Worm (Caenorhabditis elegans): ENCODE results near the gene srg-28.

Gene srg-28

DNA sequence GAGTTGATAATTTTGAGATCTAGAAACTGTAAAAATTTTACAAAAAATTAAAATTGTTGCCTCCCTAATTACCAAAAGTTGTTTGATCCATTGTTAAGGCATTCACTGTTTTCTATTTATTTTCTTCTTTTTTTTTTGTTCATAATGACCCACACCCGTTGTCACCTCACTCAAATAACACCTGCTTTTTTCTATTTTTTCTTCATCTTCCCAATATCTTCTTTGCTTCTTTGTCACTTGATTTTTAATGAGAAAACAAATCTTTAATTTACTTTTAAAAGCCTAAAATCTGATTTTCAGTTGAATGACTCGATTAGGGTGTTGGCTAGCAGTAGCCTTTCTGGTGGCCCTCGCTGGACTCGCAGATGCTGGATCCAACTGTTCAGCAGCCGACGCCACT, 31.3 kb upstream of the srg-28 start, which contains the start of gene ncx-2:
Gene ncx-2, plus strand, starts transcription at position 301 of the 400 bp plus-strand sequence.
- TF ChIP-seq elt-1 (tag; optimal IDR thresholded peaks at IDR 0.05): no peak
- TF ChIP-seq ztf-4 (tag; optimal IDR thresholded peaks at IDR 0.05): no peak
- TF ChIP-seq nhr-28 (tag; optimal IDR thresholded peaks at IDR 0.05): no peak
- TF ChIP-seq nhr-25 (tag; optimal IDR thresholded peaks at IDR 0.05): no peak
- no peak for TF ChIP-seq ceh-28 (tag; optimal IDR thresholded peaks at IDR 0.05)
- TF ChIP-seq egl-27 (tag; optimal IDR thresholded peaks at IDR 0.05): no peak
- TF ChIP-seq ztf-11 (tag; optimal IDR thresholded peaks at IDR 0.05): no peak
- TF ChIP-seq nhr-76 (tag; optimal IDR thresholded peaks at IDR 0.05): no peak
- no peak for TF ChIP-seq tbx-2 (tag; optimal IDR thresholded peaks at IDR 0.05)
- no peak for TF ChIP-seq ZK546.5 (tag; optimal IDR thresholded peaks at IDR 0.05)
- TF ChIP-seq pqm-1 (tag; optimal IDR thresholded peaks at IDR 0.05): no peak
- no peak for TF ChIP-seq hmg-11 (tag; optimal IDR thresholded peaks at IDR 0.05)

DNA sequence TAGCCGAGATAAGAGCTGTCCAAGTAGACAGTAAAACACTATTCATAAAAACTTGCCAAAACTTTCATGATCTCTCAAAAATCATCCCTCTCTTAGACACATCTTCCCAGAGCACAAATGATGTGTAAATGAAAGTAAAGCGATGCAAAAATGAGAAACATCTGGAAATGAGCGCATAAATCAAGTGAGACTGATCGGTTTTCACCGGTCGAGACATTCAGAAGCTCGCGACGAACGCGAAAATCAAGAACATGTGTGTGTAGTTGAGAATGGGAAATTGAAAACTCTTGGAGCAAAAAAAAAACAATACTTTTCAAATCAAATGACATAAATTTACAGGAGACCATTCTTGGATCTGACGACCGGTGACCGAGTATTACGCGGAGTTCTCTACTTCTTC, 30.3 kb upstream of the srg-28 start:
- TF ChIP-seq ztf-11 (tag; optimal IDR thresholded peaks at IDR 0.05) (no peak), aly-2 (tag; optimal IDR thresholded peaks at IDR 0.05) (no peak), pqm-1 (tag; optimal IDR thresholded peaks at IDR 0.05) (no peak), daf-12 (tag; optimal IDR thresholded peaks at IDR 0.05) (no peak), ama-1 (optimal IDR thresholded peaks at IDR 0.05) (no peak), ceh-28 (tag; optimal IDR thresholded peaks at IDR 0.05) (no peak), nhr-77 (tag; optimal IDR thresholded peaks at IDR 0.05) (no peak), fkh-10 (GFP tag; optimal IDR thresholded peaks at IDR 0.05) (no peak), nhr-23 (tag; optimal IDR thresholded peaks at IDR 0.05) (no peak), R02D3.7 (tag; optimal IDR thresholded peaks at IDR 0.05) (no peak), elt-1 (tag; optimal IDR thresholded peaks at IDR 0.05) (no peak)

DNA sequence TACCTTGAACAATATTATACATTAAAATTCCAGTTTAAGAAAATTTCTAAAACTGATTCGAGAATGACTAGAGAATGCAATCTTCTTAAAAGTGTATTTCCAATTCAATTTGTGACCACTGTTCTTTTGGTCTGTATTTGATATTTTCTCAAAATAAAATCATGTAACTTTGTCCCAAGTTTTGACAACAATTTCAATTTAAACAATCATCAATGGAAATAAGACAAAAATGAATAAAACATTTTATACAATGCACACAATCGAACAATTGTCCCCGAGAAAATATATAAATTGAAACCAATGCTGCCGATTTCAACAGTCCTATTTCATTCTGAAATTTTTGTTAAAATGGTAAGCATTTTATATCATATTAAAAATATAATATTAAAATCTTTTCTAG, 23.1 kb upstream of the srg-28 start, which contains the start of gene C10G8.4:
Gene C10G8.4, plus strand, starts transcription at position 301 of the 400 bp plus-strand sequence.
- TF ChIP-seq nhr-23 (tag; optimal IDR thresholded peaks at IDR 0.05): no peak
- TF ChIP-seq hmg-11 (tag; optimal IDR thresholded peaks at IDR 0.05): no peak
- no peak for TF ChIP-seq daf-12 (tag; optimal IDR thresholded peaks at IDR 0.05)
- TF ChIP-seq nhr-12 (tag; optimal IDR thresholded peaks at IDR 0.05): no peak
- TF ChIP-seq elt-1 (tag; optimal IDR thresholded peaks at IDR 0.05): no peak
- TF ChIP-seq zag-1 (tag; optimal IDR thresholded peaks at IDR 0.05): no peak
- TF ChIP-seq ztf-11 (tag; optimal IDR thresholded peaks at IDR 0.05): no peak
- TF ChIP-seq tbx-2 (tag; optimal IDR thresholded peaks at IDR 0.05): no peak
- no peak for TF ChIP-seq ceh-28 (tag; optimal IDR thresholded peaks at IDR 0.05)
- TF ChIP-seq sea-2 (GFP tag; optimal IDR thresholded peaks at IDR 0.05): no peak
- TF ChIP-seq fos-1 (tag; optimal IDR thresholded peaks at IDR 0.05): no peak
- no peak for TF ChIP-seq nhr-67 (tag; optimal IDR thresholded peaks at IDR 0.05)
- no peak for TF ChIP-seq unc-62 (GFP tag; optimal IDR thresholded peaks at IDR 0.05)
- TF ChIP-seq lin-39 (tag; optimal IDR thresholded peaks at IDR 0.05): no peak
- no peak for TF ChIP-seq snpc-4 (tag; optimal IDR thresholded peaks at IDR 0.05)
- TF ChIP-seq elt-3 (tag; optimal IDR thresholded peaks at IDR 0.05): no peak
- no peak for TF ChIP-seq fkh-2 (tag; optimal IDR thresholded peaks at IDR 0.05)

DNA sequence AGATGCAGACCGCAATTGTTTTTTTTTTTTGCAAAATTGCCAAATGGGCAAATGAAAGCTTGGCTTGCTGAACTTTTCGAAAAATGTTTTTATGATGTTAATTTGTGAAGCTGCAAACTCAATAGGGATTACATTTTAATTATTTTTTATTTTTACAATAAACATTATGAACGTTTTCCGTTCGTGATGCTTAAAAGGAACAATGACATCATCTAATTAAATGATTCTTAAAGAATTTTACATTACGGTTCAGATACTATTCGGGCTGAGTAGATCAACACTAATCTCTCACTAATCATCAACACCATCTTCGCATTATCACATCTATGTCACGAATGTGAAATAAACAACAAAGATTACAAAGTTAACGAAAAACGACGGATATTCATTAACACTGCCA, 22.2 kb upstream of the srg-28 start, which contains the start of gene C10G8.3:
Gene C10G8.3, plus strand, starts transcription at position 301 of the 400 bp plus-strand sequence.
- no peak for TF ChIP-seq nhr-237 (tag; optimal IDR thresholded peaks at IDR 0.05)
- no peak for TF ChIP-seq sea-2 (GFP tag; optimal IDR thresholded peaks at IDR 0.05)
- no peak for TF ChIP-seq hmg-11 (tag; optimal IDR thresholded peaks at IDR 0.05)
- TF ChIP-seq elt-3 (tag; optimal IDR thresholded peaks at IDR 0.05): no peak
- no peak for TF ChIP-seq lin-39 (tag; optimal IDR thresholded peaks at IDR 0.05)
- no peak for TF ChIP-seq mdl-1 (tag; optimal IDR thresholded peaks at IDR 0.05)
- no peak for TF ChIP-seq ceh-9 (tag; optimal IDR thresholded peaks at IDR 0.05)
- no peak for TF ChIP-seq nhr-25 (tag; optimal IDR thresholded peaks at IDR 0.05)
- TF ChIP-seq mml-1 (tag; optimal IDR thresholded peaks at IDR 0.05): no peak
- no peak for TF ChIP-seq fkh-2 (tag; optimal IDR thresholded peaks at IDR 0.05)
- no peak for TF ChIP-seq ceh-82 (tag; optimal IDR thresholded peaks at IDR 0.05)
- no peak for TF ChIP-seq eor-1 (tag; optimal IDR thresholded peaks at IDR 0.05)
- no peak for TF ChIP-seq ceh-16 (tag; optimal IDR thresholded peaks at IDR 0.05)
- TF ChIP-seq tbx-2 (tag; optimal IDR thresholded peaks at IDR 0.05): no peak
- no peak for TF ChIP-seq nhr-77 (tag; optimal IDR thresholded peaks at IDR 0.05)
- TF ChIP-seq ceh-28 (tag; optimal IDR thresholded peaks at IDR 0.05): no peak
- TF ChIP-seq unc-62 (GFP tag; optimal IDR thresholded peaks at IDR 0.05): no peak

DNA sequence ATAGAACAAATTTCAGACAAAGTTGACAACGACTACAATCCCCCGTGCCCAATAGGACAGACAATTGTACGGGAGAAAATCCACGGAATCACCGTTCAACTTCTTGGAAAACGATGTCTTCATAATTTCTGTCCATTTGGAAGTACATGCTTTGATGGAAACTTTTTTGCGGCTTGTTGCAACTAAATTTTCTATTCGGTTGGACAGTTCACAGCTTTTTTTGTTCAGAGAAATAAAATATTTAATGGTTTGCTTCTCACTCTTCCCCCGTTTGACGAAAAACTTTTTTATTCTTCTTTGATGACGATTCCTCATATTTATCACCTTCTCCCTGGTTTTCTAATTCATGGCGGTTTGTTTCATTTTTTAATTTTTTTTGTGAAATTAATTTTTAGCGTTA, 20.6 kb upstream of the srg-28 start, which contains the start of gene C10G8.2:
Gene C10G8.2, plus strand, starts transcription at position 301 of the 400 bp plus-strand sequence.
- no peak for TF ChIP-seq unc-62 (GFP tag; optimal IDR thresholded peaks at IDR 0.05)
- no peak for TF ChIP-seq sea-2 (GFP tag; optimal IDR thresholded peaks at IDR 0.05)
- TF ChIP-seq ceh-28 (tag; optimal IDR thresholded peaks at IDR 0.05): no peak
- no peak for TF ChIP-seq elt-1 (tag; optimal IDR thresholded peaks at IDR 0.05)
- no peak for TF ChIP-seq fkh-10 (GFP tag; optimal IDR thresholded peaks at IDR 0.05)
- TF ChIP-seq nfya-1 (tag; optimal IDR thresholded peaks at IDR 0.05; ENCODE audit: insufficient read depth): no peak
- TF ChIP-seq ceh-82 (tag; optimal IDR thresholded peaks at IDR 0.05): no peak
- no peak for TF ChIP-seq nhr-43 (tag; optimal IDR thresholded peaks at IDR 0.05; ENCODE audit: poor library complexity, severe bottlenecking)
- TF ChIP-seq ZK546.5 (tag; optimal IDR thresholded peaks at IDR 0.05): no peak
- no peak for TF ChIP-seq zag-1 (tag; optimal IDR thresholded peaks at IDR 0.05)
- no peak for TF ChIP-seq egl-27 (tag; optimal IDR thresholded peaks at IDR 0.05)
- no peak for TF ChIP-seq nhr-11 (tag; optimal IDR thresholded peaks at IDR 0.05)
- no peak for TF ChIP-seq nhr-12 (tag; optimal IDR thresholded peaks at IDR 0.05)
- TF ChIP-seq fos-1 (tag; optimal IDR thresholded peaks at IDR 0.05): no peak
- TF ChIP-seq R02D3.7 (tag; optimal IDR thresholded peaks at IDR 0.05): no peak
- TF ChIP-seq aly-2 (tag; optimal IDR thresholded peaks at IDR 0.05): no peak
- no peak for TF ChIP-seq ztf-11 (tag; optimal IDR thresholded peaks at IDR 0.05)
- TF ChIP-seq jun-1 (tag; optimal IDR thresholded peaks at IDR 0.05): no peak

Measured in whole organism, L3 larva.